Worm (Caenorhabditis elegans) whole organism, young adult: ENCODE results near the gene F10C1.1.

Experiments used
- B0261.1 ChIP-seq: sonication (generic microtip); optimal IDR thresholded peaks from 2 replicates; lab custom pipeline; 2016; ENCODE audit warnings: mild to moderate bottlenecking, missing genetic modification characterization, moderate library complexity, missing compliant biosample characterization
- ZK185.1 ChIP-seq: sonication (generic microtip); optimal IDR thresholded peaks from 2 replicates; lab custom pipeline; 2016; ENCODE audit warnings: mild to moderate bottlenecking, missing genetic modification characterization, missing compliant biosample characterization; ENCODE audit not compliant: poor library complexity, severe bottlenecking
- akir-1 ChIP-seq: fragments of 200-800 bp; sonication (Bioruptor generic); optimal IDR thresholded peaks from 2 replicates; lab custom pipeline; 2018; ENCODE audit warnings: mild to moderate bottlenecking, missing genetic modification characterization, moderate library complexity, missing compliant biosample characterization
- lin-26 ChIP-seq: fragments of 200-800 bp; sonication (Bioruptor generic); IDR thresholded peaks from 2 replicates; pipeline ENCODE4 v1.3.6; 2022; ENCODE audit warnings: missing genetic modification reagents, missing genetic modification characterization, missing compliant biosample characterization
- ztf-18 ChIP-seq: sonication (generic microtip); optimal IDR thresholded peaks from 2 replicates; lab custom pipeline; 2016; ENCODE audit warnings: missing genotype, mild to moderate bottlenecking, missing genetic modification characterization, missing compliant biosample characterization

DNA sequence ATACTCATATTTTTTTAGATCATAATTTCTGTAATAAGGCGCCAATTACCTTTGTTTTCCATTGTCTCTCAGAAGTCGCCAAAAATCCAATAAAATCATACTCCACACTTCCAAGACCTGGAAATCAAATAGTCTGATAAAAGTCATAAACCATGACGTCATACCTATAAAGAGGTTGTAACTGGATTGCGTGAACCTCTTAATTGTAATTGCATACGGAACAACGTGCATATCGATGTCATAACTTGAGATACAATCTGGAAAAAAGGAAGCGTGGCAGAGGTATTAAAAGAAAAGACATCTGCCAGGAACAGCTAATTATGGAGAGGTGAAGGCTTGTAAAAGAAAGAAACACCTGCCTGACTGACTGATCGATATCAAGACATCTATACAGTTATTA is 28.9 kb upstream of the F10C1.1 start, which contains the start of gene F10C1.9:
- TF ChIP-seq ztf-18 (tag; lab: Kevin White, UChicago) (no peak), lin-26 (GFP tag; lab: Robert Waterston, UW) (no peak), akir-1 (GFP tag; lab: Kevin White, UChicago) (no peak), ZK185.1 (tag; lab: Kevin White, UChicago) (no peak), B0261.1 (tag; lab: Kevin White, UChicago) (no peak)
